Worm (Caenorhabditis elegans): ENCODE measurements around the gene Y79H2A.4.

ce11 chrIII:12077456-12077855, 36.4 kb downstream of the Y79H2A.4 start, which contains the start of gene php-3:
- no peak for TF ChIP-seq tra-4 (tag; optimal IDR thresholded peaks at IDR 0.05)
- no peak for TF ChIP-seq ama-1 (optimal IDR thresholded peaks at IDR 0.05)
- no peak for TF ChIP-seq sea-1 (GFP tag; conservative IDR thresholded peaks at IDR 0.05)
- no peak for TF ChIP-seq B0310.2 (tag; optimal IDR thresholded peaks at IDR 0.05)
- TF ChIP-seq tbx-11 (GFP tag; IDR thresholded peaks at IDR 0.05) = no peak
- TF ChIP-seq F13C5.2 (tag; optimal IDR thresholded peaks at IDR 0.05) = no peak
- no peak for TF ChIP-seq flt-1 (GFP tag; IDR thresholded peaks at IDR 0.05)
- TF ChIP-seq tbx-37 (GFP tag; conservative IDR thresholded peaks at IDR 0.05) = no peak
- TF ChIP-seq hmg-4 (GFP tag; optimal IDR thresholded peaks at IDR 0.05) = no peak
